Worm (Caenorhabditis elegans): ENCODE data around the gene his-37.

DNA sequence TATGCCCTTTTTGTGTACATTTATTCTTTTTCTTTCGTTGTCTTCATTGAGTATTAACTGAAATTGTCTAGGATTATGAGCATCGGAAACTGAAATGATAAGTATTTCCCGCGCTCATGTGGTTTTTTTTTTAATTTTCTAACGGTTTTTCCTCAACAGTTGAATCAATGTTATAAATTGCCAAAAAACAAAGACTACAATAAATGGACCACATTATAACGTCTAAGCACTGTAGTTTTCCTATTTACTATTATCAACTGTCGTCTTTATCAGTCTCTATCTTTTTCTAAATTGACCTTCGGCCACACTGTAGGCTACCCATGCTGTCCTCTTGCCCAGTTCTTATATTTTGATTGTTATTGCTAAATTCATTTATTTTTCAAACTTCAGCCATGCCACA, 39.2 kb upstream of the his-37 start, which contains the start of gene acs-14:
- TF ChIP-seq unc-3 (GFP tag; conservative IDR thresholded peaks at IDR 0.05) (no peak), unc-3 (tag; optimal IDR thresholded peaks at IDR 0.05) (no peak), pha-2 (tag; optimal IDR thresholded peaks at IDR 0.05) (no peak), ets-4 (tag; optimal IDR thresholded peaks at IDR 0.05) (no peak), ttx-3 (tag; optimal IDR thresholded peaks at IDR 0.05) (no peak)

All from whole organism, late embryonic.